Worm (Caenorhabditis elegans) whole organism, early embryonic: Measurements from ENCODE around the gene srx-29.

ENCODE experiments used
- B0310.2 ChIP-seq: sonication (generic microtip); optimal IDR thresholded peaks from 2 replicates; lab custom pipeline; 2016; ENCODE audit warnings: mild to moderate bottlenecking, missing genetic modification characterization, missing compliant biosample characterization
- F13C5.2 ChIP-seq: sonication (generic microtip); optimal IDR thresholded peaks from 2 replicates; lab custom pipeline; 2017; ENCODE audit warnings: mild to moderate bottlenecking, missing genetic modification characterization, inconsistent platforms, missing compliant biosample characterization
- aly-1 ChIP-seq: sonication (generic microtip); optimal IDR thresholded peaks from 2 replicates; lab custom pipeline; 2016; ENCODE audit warnings: missing genetic modification characterization, missing compliant biosample characterization
- ama-1 ChIP-seq: fragments of 150-350 bp; optimal IDR thresholded peaks from 2 replicates; lab custom pipeline; 2014
- ceh-13 ChIP-seq: fragments of 200-800 bp; sonication (Bioruptor generic); optimal IDR thresholded peaks from 2 replicates; lab custom pipeline; 2018; ENCODE audit warnings: mild to moderate bottlenecking, missing genetic modification characterization, missing compliant biosample characterization
- ceh-36 ChIP-seq: sonication (generic microtip); optimal IDR thresholded peaks from 2 replicates; lab custom pipeline; 2016; ENCODE audit warnings: missing genetic modification characterization, inconsistent platforms, missing compliant biosample characterization
- ets-7 ChIP-seq: sonication (generic microtip); optimal IDR thresholded peaks from 2 replicates; lab custom pipeline; 2016; ENCODE audit warnings: missing genotype, missing genetic modification characterization, missing compliant biosample characterization
- flt-1 ChIP-seq: fragments of 200-800 bp; sonication (Bioruptor generic); IDR thresholded peaks from 2 replicates; pipeline ENCODE4 v1.3.6; 2022; ENCODE audit warnings: missing genetic modification characterization, missing compliant biosample characterization
- hmbx-1 ChIP-seq: sonication (generic microtip); optimal IDR thresholded peaks from 2 replicates; lab custom pipeline; 2016; ENCODE audit warnings: mild to moderate bottlenecking, missing genetic modification characterization, missing compliant biosample characterization
- hmg-4 ChIP-seq: fragments of 200-800 bp; sonication (Bioruptor generic); optimal IDR thresholded peaks from 2 replicates; lab custom pipeline; 2018; ENCODE audit warnings: mild to moderate bottlenecking, missing genetic modification characterization, missing compliant biosample characterization
- hnd-1 ChIP-seq: sonication (generic microtip); optimal IDR thresholded peaks from 2 replicates; lab custom pipeline; 2016; ENCODE audit warnings: missing genetic modification characterization, missing compliant biosample characterization
- pes-1 ChIP-seq: fragments of 200-800 bp; sonication (Bioruptor generic); IDR thresholded peaks from 2 replicates; pipeline ENCODE4 v1.3.6; 2022; ENCODE audit warnings: missing genetic modification reagents, missing genetic modification characterization, missing compliant biosample characterization
- scrt-1 ChIP-seq: fragments of 200-800 bp; sonication (Bioruptor generic); IDR thresholded peaks from 2 replicates; pipeline ENCODE4 v1.3.6; 2022; ENCODE audit warnings: missing genetic modification characterization, missing compliant biosample characterization
- sea-1 ChIP-seq: fragments of 200-800 bp; sonication (Bioruptor generic); conservative IDR thresholded peaks from 2 replicates; pipeline ENCODE4 v1.3.6; 2022; ENCODE audit warnings: missing genetic modification characterization, missing compliant biosample characterization
- tbx-11 ChIP-seq: fragments of 200-800 bp; sonication (Bioruptor generic); IDR thresholded peaks from 2 replicates; pipeline ENCODE4 v1.3.6; 2022; ENCODE audit warnings: missing genetic modification characterization, missing compliant biosample characterization
- tbx-37 ChIP-seq: fragments of 200-800 bp; sonication (Bioruptor generic); conservative IDR thresholded peaks from 2 replicates; pipeline ENCODE4 v1.3.6; 2022; ENCODE audit warnings: missing genetic modification reagents, missing genetic modification characterization, missing compliant biosample characterization
- tra-4 ChIP-seq: sonication (generic microtip); optimal IDR thresholded peaks from 2 replicates; lab custom pipeline; 2017; ENCODE audit warnings: missing genetic modification characterization, missing compliant biosample characterization

srx-29 gene

ce11 chrV:15712385-15712784, 14.4 kb upstream of the srx-29 start:
- no peak for TF ChIP-seq ceh-13 (GFP tag; lab: Kevin White, UChicago)
- TF ChIP-seq hnd-1: no peak
- TF ChIP-seq scrt-1 (GFP tag; lab: Robert Waterston, UW): no peak
- TF ChIP-seq pes-1 (GFP tag; lab: Robert Waterston, UW): no peak
- no peak for TF ChIP-seq aly-1 (tag; lab: Kevin White, UChicago)
- TF ChIP-seq B0310.2 (tag; lab: Kevin White, UChicago): no peak
- TF ChIP-seq flt-1 (GFP tag; lab: Robert Waterston, UW): no peak
- no peak for TF ChIP-seq ceh-36 (tag; lab: Kevin White, UChicago)
- TF ChIP-seq F13C5.2: no peak
- no peak for TF ChIP-seq sea-1
- no peak for TF ChIP-seq tbx-37 (GFP tag; lab: Robert Waterston, UW)
- TF ChIP-seq tra-4 (tag; lab: Kevin White, UChicago): no peak
- TF ChIP-seq tbx-11: no peak
- TF ChIP-seq hmg-4 (GFP tag; lab: Kevin White, UChicago): no peak
- TF ChIP-seq ama-1 (lab: Kevin White, UChicago): no peak
- no peak for TF ChIP-seq ets-7
- TF ChIP-seq hmbx-1 (tag; lab: Kevin White, UChicago): no peak

DNA sequence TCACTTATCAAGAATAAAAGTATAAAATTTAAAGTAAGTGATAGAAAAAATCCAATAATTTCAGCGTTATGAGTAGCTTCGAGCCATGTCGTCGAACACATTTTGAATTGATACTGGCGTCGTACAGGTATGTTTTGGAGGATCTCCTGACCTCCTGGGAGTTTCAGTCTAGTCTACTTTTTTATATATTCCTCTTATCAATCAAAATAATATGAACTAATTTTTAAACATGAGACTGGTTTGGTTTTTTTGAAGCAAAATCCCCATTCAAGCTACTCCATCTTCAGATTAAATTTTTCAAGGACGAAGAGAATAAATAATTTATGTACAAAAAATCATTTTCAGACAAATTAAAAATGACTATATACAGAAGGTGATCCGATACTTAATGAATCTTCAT, 13.9 kb upstream of the srx-29 start, which contains the start of gene str-101:
Gene str-101, minus strand, starts transcription at position 101 of the 400 bp plus-strand sequence.
- TF ChIP-seq sea-1: no peak
- TF ChIP-seq hmg-4 (GFP tag; lab: Kevin White, UChicago): no peak
- TF ChIP-seq ceh-13 (GFP tag; lab: Kevin White, UChicago): no peak
- TF ChIP-seq aly-1 (tag; lab: Kevin White, UChicago): no peak
- no peak for TF ChIP-seq ceh-36 (tag; lab: Kevin White, UChicago)
- no peak for TF ChIP-seq hmbx-1 (tag; lab: Kevin White, UChicago)
- no peak for TF ChIP-seq tbx-11
- TF ChIP-seq tbx-37 (GFP tag; lab: Robert Waterston, UW): no peak
- TF ChIP-seq pes-1 (GFP tag; lab: Robert Waterston, UW): no peak

- no peak for TF ChIP-seq ceh-13 (GFP tag; lab: Kevin White, UChicago)
- no peak for TF ChIP-seq hnd-1
- TF ChIP-seq ets-7: no peak
Observed at ce11 chrV:15710401-15710800, 12.4 kb upstream of the srx-29 start, which contains the start of gene Y6E2A.1. Gene Y6E2A.1, minus strand, starts transcription at chrV:15710501.

DNA sequence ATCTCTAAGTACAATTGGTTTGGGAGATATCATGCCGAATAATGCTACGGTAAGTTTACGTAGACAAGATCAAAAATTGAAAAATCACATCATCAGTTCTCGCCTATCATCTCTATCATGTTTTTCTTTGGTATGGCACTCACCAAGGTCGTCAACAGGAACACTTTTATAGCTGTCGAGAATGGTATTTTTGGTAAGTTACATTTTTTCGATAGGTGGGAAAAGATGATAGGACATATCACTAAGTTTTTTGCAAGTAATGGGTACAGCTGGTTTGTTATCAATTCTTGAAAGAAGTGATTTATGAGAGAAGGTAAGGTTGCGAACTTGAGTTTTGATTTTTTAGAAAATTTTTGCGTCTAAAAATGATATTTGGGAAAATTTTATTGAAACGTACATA, 10.0 kb upstream of the srx-29 start:
- TF ChIP-seq scrt-1 (GFP tag; lab: Robert Waterston, UW): no peak
- TF ChIP-seq hmbx-1 (tag; lab: Kevin White, UChicago): no peak
- TF ChIP-seq ceh-13 (GFP tag; lab: Kevin White, UChicago): no peak
- no peak for TF ChIP-seq F13C5.2
- TF ChIP-seq pes-1 (GFP tag; lab: Robert Waterston, UW): no peak
- no peak for TF ChIP-seq sea-1
- no peak for TF ChIP-seq B0310.2 (tag; lab: Kevin White, UChicago)
- no peak for TF ChIP-seq flt-1 (GFP tag; lab: Robert Waterston, UW)
- no peak for TF ChIP-seq hnd-1
- TF ChIP-seq hmg-4 (GFP tag; lab: Kevin White, UChicago): no peak
- no peak for TF ChIP-seq ets-7
- TF ChIP-seq tbx-11: no peak
- no peak for TF ChIP-seq tra-4 (tag; lab: Kevin White, UChicago)
- TF ChIP-seq aly-1 (tag; lab: Kevin White, UChicago): no peak
- no peak for TF ChIP-seq tbx-37 (GFP tag; lab: Robert Waterston, UW)
- no peak for TF ChIP-seq ceh-36 (tag; lab: Kevin White, UChicago)

- TF ChIP-seq tbx-37 (GFP tag; lab: Robert Waterston, UW): no peak
- no peak for TF ChIP-seq aly-1 (tag; lab: Kevin White, UChicago)
- TF ChIP-seq B0310.2 (tag; lab: Kevin White, UChicago): no peak
- no peak for TF ChIP-seq ceh-36 (tag; lab: Kevin White, UChicago)
- no peak for TF ChIP-seq pes-1 (GFP tag; lab: Robert Waterston, UW)
- TF ChIP-seq sea-1: no peak
- TF ChIP-seq flt-1 (GFP tag; lab: Robert Waterston, UW): no peak
- TF ChIP-seq hnd-1: no peak
- no peak for TF ChIP-seq F13C5.2
Observed at ce11 chrV:15704745-15705144, 6.7 kb upstream of the srx-29 start, which contains the start of gene twk-34. Gene twk-34, plus strand, starts transcription at chrV:15704960.

ce11 chrV:15702263-15702662, 4.3 kb upstream of the srx-29 start, which contains the start of gene nhr-53:
Gene nhr-53, minus strand, starts transcription at chrV:15702363.
- TF ChIP-seq hmg-4 (GFP tag; lab: Kevin White, UChicago) (no peak), ets-7 (no peak), B0310.2 (tag; lab: Kevin White, UChicago) (no peak), aly-1 (tag; lab: Kevin White, UChicago) (no peak), ceh-36 (tag; lab: Kevin White, UChicago) (no peak), sea-1 (no peak), F13C5.2 (no peak), ama-1 (lab: Kevin White, UChicago) (no peak), tra-4 (tag; lab: Kevin White, UChicago) (no peak), tbx-37 (GFP tag; lab: Robert Waterston, UW) (no peak)

- TF ChIP-seq tbx-11: no peak
- no peak for TF ChIP-seq hmg-4 (GFP tag; lab: Kevin White, UChicago)
- TF ChIP-seq ceh-13 (GFP tag; lab: Kevin White, UChicago): no peak
- no peak for TF ChIP-seq flt-1 (GFP tag; lab: Robert Waterston, UW)
- no peak for TF ChIP-seq aly-1 (tag; lab: Kevin White, UChicago)
- TF ChIP-seq hnd-1: no peak
- TF ChIP-seq sea-1: no peak
- TF ChIP-seq pes-1 (GFP tag; lab: Robert Waterston, UW): no peak
- TF ChIP-seq B0310.2 (tag; lab: Kevin White, UChicago): no peak
- TF ChIP-seq tra-4 (tag; lab: Kevin White, UChicago): no peak
- TF ChIP-seq hmbx-1 (tag; lab: Kevin White, UChicago): no peak
- no peak for TF ChIP-seq ama-1 (lab: Kevin White, UChicago)
Observed at ce11 chrV:15699799-15700198, 1.8 kb upstream of the srx-29 start, which contains the start of gene nhr-199. Gene nhr-199, minus strand, starts transcription at chrV:15699899.
